Worm (Caenorhabditis elegans): ENCODE data around the gene Y75B8A.7.
A peak's percentile ranks its signal among the peaks of the same experiment; 100 is the strongest.

Y75B8A.7 gene

DNA sequence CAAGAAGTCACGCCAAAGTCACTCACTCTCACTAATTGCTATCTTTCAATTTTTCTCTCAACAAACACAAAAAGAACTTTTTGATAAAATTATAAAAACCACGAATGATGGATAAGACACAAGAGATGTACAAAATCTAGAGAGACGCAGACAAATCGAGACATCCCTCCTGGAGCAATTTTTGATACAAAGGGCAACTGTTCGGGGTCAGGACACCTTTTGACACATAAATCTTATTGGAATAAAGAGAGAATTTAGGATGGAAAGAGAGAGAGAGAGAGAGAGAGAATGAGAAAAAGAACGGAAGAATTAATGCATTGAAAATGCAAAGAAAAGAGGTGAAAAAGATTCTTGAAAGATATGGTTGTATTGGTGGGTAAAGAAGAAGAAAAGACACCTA lies 15.6 kb upstream of the Y75B8A.7 start (continued):
- TF ChIP-seq unc-39 (tag; optimal IDR thresholded peaks at IDR 0.05) (no peak), drap-1 (GFP tag; optimal IDR thresholded peaks at IDR 0.05) (no peak), ces-1 (GFP tag; optimal IDR thresholded peaks at IDR 0.05) (no peak), mep-1 (tag; optimal IDR thresholded peaks at IDR 0.05) (no peak), snpc-4 (tag; optimal IDR thresholded peaks at IDR 0.05) (no peak)

DNA sequence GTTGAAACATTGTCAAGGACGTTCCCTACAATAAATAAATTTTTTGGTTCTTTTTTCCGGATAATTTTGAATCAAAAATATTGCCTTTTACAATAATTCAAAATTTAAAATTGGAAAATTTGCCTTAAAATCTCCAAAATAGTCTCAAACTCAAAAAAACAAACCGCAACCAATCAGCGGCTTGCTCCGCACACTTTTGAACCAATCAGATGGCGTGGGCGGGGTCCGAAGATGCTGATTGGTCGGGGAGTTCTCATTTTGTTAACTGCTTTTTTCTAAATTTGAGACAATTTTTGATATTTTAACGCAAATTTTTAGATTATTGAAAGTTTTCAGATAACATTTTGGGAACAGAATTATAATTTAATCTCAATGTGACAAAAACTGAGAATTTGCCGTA lies 15.2 kb upstream of the Y75B8A.7 start:
- TF ChIP-seq flh-1 (GFP tag; optimal IDR thresholded peaks at IDR 0.05): no peak
- TF ChIP-seq hlh-1 (tag; optimal IDR thresholded peaks at IDR 0.05): no peak
- TF ChIP-seq tbx-8 (GFP tag; optimal IDR thresholded peaks at IDR 0.05): no peak
- TF ChIP-seq lsy-2 (tag; optimal IDR thresholded peaks at IDR 0.05): no peak
- no peak for TF ChIP-seq nhr-2 (tag; optimal IDR thresholded peaks at IDR 0.05)
- no peak for TF ChIP-seq lin-32 (GFP tag; optimal IDR thresholded peaks at IDR 0.05)
- no peak for TF ChIP-seq ceh-39 (tag; optimal IDR thresholded peaks at IDR 0.05)
- TF ChIP-seq unc-39 (tag; optimal IDR thresholded peaks at IDR 0.05): no peak
- no peak for TF ChIP-seq lin-13 (tag; optimal IDR thresholded peaks at IDR 0.05)
- TF ChIP-seq unc-62 (GFP tag; optimal IDR thresholded peaks at IDR 0.05): no peak
- no peak for TF ChIP-seq sptf-1 (tag; optimal IDR thresholded peaks at IDR 0.05)
- no peak for TF ChIP-seq snpc-4 (tag; optimal IDR thresholded peaks at IDR 0.05)
- TF ChIP-seq nhr-237 (tag; optimal IDR thresholded peaks at IDR 0.05): no peak
- TF ChIP-seq mls-2 (tag; optimal IDR thresholded peaks at IDR 0.05): no peak
- no peak for TF ChIP-seq unc-120 (tag; optimal IDR thresholded peaks at IDR 0.05; ENCODE audit: poor library complexity, severe bottlenecking)
- TF ChIP-seq zip-8 (tag; optimal IDR thresholded peaks at IDR 0.05): no peak
- no peak for TF ChIP-seq blmp-1 (tag; optimal IDR thresholded peaks at IDR 0.05)
- no peak for TF ChIP-seq ztf-11 (tag; optimal IDR thresholded peaks at IDR 0.05)
- no peak for TF ChIP-seq ceh-43 (GFP tag; optimal IDR thresholded peaks at IDR 0.05)

DNA sequence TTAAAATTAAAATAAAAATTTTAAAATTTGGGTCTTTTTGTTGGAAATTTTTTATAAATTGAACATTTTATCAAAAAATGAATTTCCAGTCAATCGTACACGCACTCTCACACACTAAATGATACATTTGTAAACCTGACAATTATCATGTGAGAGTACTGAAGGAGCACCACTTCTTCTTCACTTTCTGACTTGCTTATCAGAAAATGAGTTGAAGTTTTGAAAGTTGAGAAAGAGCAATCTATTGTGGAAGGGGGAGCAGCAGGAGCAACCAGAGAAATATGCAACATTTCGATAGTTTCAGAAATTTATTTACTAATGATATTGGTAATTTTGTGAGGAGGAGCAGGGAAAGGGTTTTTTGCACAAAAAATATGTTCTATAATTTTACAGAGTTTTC lies 14.5 kb upstream of the Y75B8A.7 start:
- no peak for TF ChIP-seq unc-39 (tag; optimal IDR thresholded peaks at IDR 0.05)
- no peak for TF ChIP-seq bed-3 (GFP tag; optimal IDR thresholded peaks at IDR 0.05)
- no peak for TF ChIP-seq nhr-76 (tag; optimal IDR thresholded peaks at IDR 0.05)
- no peak for TF ChIP-seq ham-2 (GFP tag; optimal IDR thresholded peaks at IDR 0.05)
- no peak for TF ChIP-seq unc-120 (tag; optimal IDR thresholded peaks at IDR 0.05; ENCODE audit: poor library complexity, severe bottlenecking)

DNA sequence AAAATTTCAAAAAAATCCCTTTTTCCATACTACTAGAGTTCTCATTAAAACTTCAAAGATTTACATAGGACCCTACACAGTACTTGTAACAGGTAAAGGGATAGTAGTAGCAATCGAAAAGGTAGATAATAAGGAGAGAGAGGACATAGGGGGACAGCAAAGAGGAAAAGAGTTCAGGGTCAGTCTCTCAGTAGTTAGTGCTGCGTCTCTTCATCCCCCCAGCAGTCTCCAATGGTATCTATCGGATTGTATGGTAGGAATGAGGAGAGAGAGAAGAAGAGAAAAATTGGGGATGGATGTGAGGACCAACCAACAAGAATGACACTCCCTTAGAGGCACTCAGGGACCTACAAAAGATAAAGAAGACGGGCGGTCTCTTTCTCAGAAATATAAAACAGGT lies 13.2 kb upstream of the Y75B8A.7 start:
- TF ChIP-seq hlh-1 (tag; optimal IDR thresholded peaks at IDR 0.05) (peak; percentile 33), nhr-2 (tag; optimal IDR thresholded peaks at IDR 0.05) (peak; percentile 86), lin-32 (GFP tag; optimal IDR thresholded peaks at IDR 0.05) (no peak)

DNA sequence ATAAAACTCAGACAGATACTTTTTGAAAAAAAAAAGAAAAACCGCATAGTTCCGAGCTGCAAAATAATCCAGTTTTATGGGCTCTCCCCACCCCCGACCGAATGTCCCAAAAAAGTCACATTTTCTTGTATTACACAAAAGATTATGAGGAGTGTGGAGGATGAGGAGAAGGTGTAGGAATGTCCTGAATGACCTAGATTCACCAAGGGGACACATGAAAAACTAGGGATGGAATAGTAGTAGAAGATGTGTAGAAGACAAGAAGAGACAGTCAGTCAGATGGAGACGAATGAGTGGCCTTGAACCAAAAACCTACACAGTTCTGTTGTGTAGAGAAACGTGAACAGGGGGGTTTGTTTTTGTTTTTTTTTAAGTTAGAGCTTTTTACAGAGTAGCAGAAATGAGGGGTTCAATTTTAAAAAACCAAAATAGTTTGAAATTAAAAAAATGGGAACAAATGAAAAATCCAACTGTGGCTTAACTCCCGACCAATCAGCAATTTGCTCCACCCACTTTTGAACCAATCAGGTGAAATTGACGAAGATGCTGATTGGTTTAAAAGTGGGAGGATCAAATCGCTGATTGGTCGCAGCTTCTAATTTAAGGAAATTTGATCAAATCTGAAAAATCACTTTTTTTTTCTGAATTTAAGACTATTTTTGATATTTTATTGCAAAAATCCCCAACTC lies 10.1 kb upstream of the Y75B8A.7 start:
- TF ChIP-seq sem-2 (GFP tag; optimal IDR thresholded peaks at IDR 0.05): no peak
- no peak for TF ChIP-seq lin-32 (GFP tag; optimal IDR thresholded peaks at IDR 0.05)
- TF ChIP-seq ceh-43 (GFP tag; optimal IDR thresholded peaks at IDR 0.05): no peak
- TF ChIP-seq ces-1 (GFP tag; optimal IDR thresholded peaks at IDR 0.05): no peak
- no peak for TF ChIP-seq lsy-2 (tag; optimal IDR thresholded peaks at IDR 0.05)
- TF ChIP-seq hlh-1 (tag; optimal IDR thresholded peaks at IDR 0.05): no peak
- TF ChIP-seq mep-1 (tag; optimal IDR thresholded peaks at IDR 0.05): no peak
- no peak for TF ChIP-seq nhr-28 (tag; optimal IDR thresholded peaks at IDR 0.05)
- TF ChIP-seq nhr-76 (tag; optimal IDR thresholded peaks at IDR 0.05): no peak
- TF ChIP-seq mls-2 (tag; optimal IDR thresholded peaks at IDR 0.05): no peak
- TF ChIP-seq tbx-8 (GFP tag; optimal IDR thresholded peaks at IDR 0.05): no peak
- TF ChIP-seq nhr-2 (tag; optimal IDR thresholded peaks at IDR 0.05): no peak
- no peak for TF ChIP-seq mab-5 (tag; optimal IDR thresholded peaks at IDR 0.05)
- no peak for TF ChIP-seq unc-62 (GFP tag; optimal IDR thresholded peaks at IDR 0.05)

DNA sequence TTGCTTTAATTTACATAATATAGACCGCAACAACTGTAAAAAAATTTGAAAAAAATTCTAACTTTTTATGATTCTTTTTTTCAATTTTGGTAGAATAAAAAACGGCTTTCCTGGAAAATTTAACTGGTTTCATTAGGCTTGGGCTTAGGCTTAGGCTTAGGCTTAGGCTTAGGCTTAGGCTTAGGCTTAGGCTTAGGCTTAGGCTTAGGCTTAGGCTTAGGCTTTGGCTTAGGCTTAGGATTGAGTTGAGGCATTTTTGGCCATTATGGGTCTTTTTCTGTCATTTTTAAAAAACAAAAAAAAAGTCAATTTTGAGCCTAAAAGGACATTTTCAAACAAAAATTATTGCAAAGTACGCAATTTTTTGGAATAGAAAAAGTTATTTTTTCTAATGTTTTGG lies 8.9 kb upstream of the Y75B8A.7 start:
- TF ChIP-seq mab-5 (tag; optimal IDR thresholded peaks at IDR 0.05) (no peak), ceh-39 (tag; optimal IDR thresholded peaks at IDR 0.05) (no peak), unc-120 (tag; optimal IDR thresholded peaks at IDR 0.05; ENCODE audit: poor library complexity, severe bottlenecking) (no peak)
